Fruit fly (Drosophila melanogaster) whole organism, adult: ENCODE data around the gene CG12236.

ENCODE experiments used
- CG11617 ChIP-seq: fragments of 200-800 bp; sonication (Bioruptor generic); optimal IDR thresholded peaks from 2 replicates; lab custom pipeline; 2017; ENCODE audit warnings: mild to moderate bottlenecking, missing biosample characterization, missing genetic modification reagents, missing genetic modification characterization
- CG12768 ChIP-seq: fragments of 200-800 bp; sonication (Bioruptor generic); optimal IDR thresholded peaks from 2 replicates; lab custom pipeline; 2017; ENCODE audit warnings: missing biosample characterization, missing genetic modification characterization, mild to moderate bottlenecking, moderate library complexity, missing genetic modification reagents
- CG14711 ChIP-seq: fragments of 200-800 bp; sonication (Bioruptor generic); optimal IDR thresholded peaks from 2 replicates; lab custom pipeline; 2018; ENCODE audit warnings: missing biosample characterization, mild to moderate bottlenecking, missing genetic modification characterization, moderate library complexity
- CG1620 ChIP-seq: fragments of 200-800 bp; sonication (Bioruptor generic); optimal IDR thresholded peaks from 2 replicates; lab custom pipeline; 2016; ENCODE audit warnings: missing biosample characterization, missing genetic modification characterization
- CG33017 ChIP-seq: fragments of 200-800 bp; sonication (Bioruptor generic); optimal IDR thresholded peaks from 2 replicates; lab custom pipeline; 2018; ENCODE audit warnings: missing biosample characterization, mild to moderate bottlenecking, missing genetic modification characterization, moderate library complexity
- CG5204 ChIP-seq: fragments of 200-800 bp; sonication (Bioruptor generic); optimal IDR thresholded peaks from 2 replicates; lab custom pipeline; 2016; ENCODE audit warnings: missing biosample characterization, missing genetic modification characterization
- CG7045 ChIP-seq: fragments of 200-800 bp; sonication (Bioruptor generic); optimal IDR thresholded peaks from 2 replicates; lab custom pipeline; 2017; ENCODE audit warnings: missing biosample characterization, mild to moderate bottlenecking, missing genetic modification characterization
- CG7101 ChIP-seq: fragments of 200-800 bp; sonication (Bioruptor generic); optimal IDR thresholded peaks from 2 replicates; lab custom pipeline; 2018; ENCODE audit warnings: missing biosample characterization, mild to moderate bottlenecking, missing genetic modification characterization, moderate library complexity
- Clk ChIP-seq: fragments of 200-800 bp; sonication (Bioruptor generic); optimal IDR thresholded peaks from 2 replicates; lab custom pipeline; 2017; ENCODE audit warnings: missing biosample characterization, missing genetic modification characterization
- Crg-1 ChIP-seq: fragments of 200-800 bp; sonication (Bioruptor generic); optimal IDR thresholded peaks from 2 replicates; lab custom pipeline; 2016; ENCODE audit warnings: missing biosample characterization, missing genetic modification characterization
- Hr96 ChIP-seq: fragments of 200-800 bp; sonication (Bioruptor generic); optimal IDR thresholded peaks from 2 replicates; lab custom pipeline; 2016; ENCODE audit warnings: missing biosample characterization, missing genetic modification characterization
- Mnt ChIP-seq: fragments of 200-800 bp; sonication (Bioruptor generic); optimal IDR thresholded peaks from 2 replicates; lab custom pipeline; 2016; ENCODE audit warnings: missing biosample characterization, mild to moderate bottlenecking, missing genetic modification characterization
- bab1 ChIP-seq: fragments of 200-800 bp; sonication (Bioruptor generic); optimal IDR thresholded peaks from 3 replicates; lab custom pipeline; 2019; ENCODE audit warnings: missing biosample characterization, mild to moderate bottlenecking, missing genetic modification characterization, moderate library complexity
- cic ChIP-seq: fragments of 200-800 bp; sonication (Bioruptor generic); optimal IDR thresholded peaks from 2 replicates; lab custom pipeline; 2017; ENCODE audit warnings: missing biosample characterization, mild to moderate bottlenecking, missing genetic modification characterization, moderate library complexity
- cnc ChIP-seq, 2 experiments: fragments of >200 bp; optimal IDR thresholded peaks; 2 replicates each; lab custom pipeline; 2017
- kay ChIP-seq: fragments of 200-800 bp; sonication (Bioruptor generic); peaks from one replicate; lab custom pipeline; 2016; ENCODE audit warnings: missing biosample characterization, missing genetic modification characterization, borderline replicate concordance
- ovo ChIP-seq: fragments of 200-800 bp; sonication (Bioruptor generic); optimal IDR thresholded peaks from 2 replicates; lab custom pipeline; 2016; ENCODE audit warnings: missing biosample characterization, missing genetic modification characterization
- pad ChIP-seq: fragments of 200-800 bp; sonication (Bioruptor generic); optimal IDR thresholded peaks from 3 replicates; lab custom pipeline; 2017; ENCODE audit warnings: missing biosample characterization, missing genetic modification characterization, mild to moderate bottlenecking, moderate library complexity, missing genetic modification reagents
- tj ChIP-seq: fragments of 200-800 bp; sonication (Bioruptor generic); optimal IDR thresholded peaks from 3 replicates; lab custom pipeline; 2017; ENCODE audit warnings: missing biosample characterization, mild to moderate bottlenecking, missing genetic modification characterization, moderate library complexity
- toe ChIP-seq: fragments of 200-800 bp; sonication (Bioruptor generic); optimal IDR thresholded peaks from 2 replicates; lab custom pipeline; 2016; ENCODE audit warnings: missing biosample characterization, missing genetic modification characterization

Gene CG12236

dm6 chrX:5916494-5917309, 8.8 kb downstream of the CG12236 start, which contains the start of the genes Shmt and CG3726:
Gene Shmt, minus strand, starts transcription at chrX:5916797.
Gene CG3726, plus strand, starts transcription at chrX:5917097.
- TF ChIP-seq Mnt (peak; percentile 21), CG1620 (GFP tag; lab: Kevin White, UChicago) (peak; percentile 40), pad (GFP tag; lab: Kevin White, UChicago) (peak; percentile 20), bab1 (GFP tag; lab: Kevin White, UChicago) (peak; percentile 52), Crg-1 (GFP tag; lab: Kevin White, UChicago) (peak; percentile 56), kay (no peak), CG33017 (tag; lab: Kevin White, UChicago) (no peak), ovo (GFP tag; lab: Kevin White, UChicago) (no peak), CG12768 (GFP tag; lab: Kevin White, UChicago) (no peak), CG7101 (tag; lab: Kevin White, UChicago) (peak; percentile 47), Hr96 (no peak), Clk (GFP tag; lab: Kevin White, UChicago) (no peak), CG14711 (tag; lab: Kevin White, UChicago) (no peak), CG5204 (no peak), cnc (optimal IDR thresholded peaks at IDR 0.05; lab: Kevin White, UChicago) (no peak), CG7045 (GFP tag; lab: Kevin White, UChicago) (no peak), tj (GFP tag; lab: Kevin White, UChicago) (no peak), cic (GFP tag; lab: Kevin White, UChicago) (peak; percentile 23), CG11617 (GFP tag; lab: Kevin White, UChicago) (no peak), toe (GFP tag; lab: Kevin White, UChicago) (no peak)

- TF ChIP-seq CG1620 (GFP tag; lab: Kevin White, UChicago) = no peak
- peak; percentile 91 for TF ChIP-seq tj (GFP tag; lab: Kevin White, UChicago)
Measured at dm6 chrX:5917310-5917988, 9.5 kb downstream of the CG12236 start.

dm6 chrX:5918499-5919126, 10.7 kb downstream of the CG12236 start:
- TF ChIP-seq ovo (GFP tag; lab: Kevin White, UChicago) (peak; percentile 38), CG14711 (tag; lab: Kevin White, UChicago) (peak; percentile 96), kay (peak; percentile 96), cnc (optimal IDR thresholded peaks at IDR 0.05; lab: Kevin White, UChicago) (no peak), Mnt (peak; percentile 94), bab1 (GFP tag; lab: Kevin White, UChicago) (peak; percentile 91), toe (GFP tag; lab: Kevin White, UChicago) (peak; percentile 88), Crg-1 (GFP tag; lab: Kevin White, UChicago) (peak; percentile 98), CG7045 (GFP tag; lab: Kevin White, UChicago) (peak; percentile 92), pad (GFP tag; lab: Kevin White, UChicago) (peak; percentile 94), cic (GFP tag; lab: Kevin White, UChicago) (peak; percentile 90), Hr96 (peak; percentile 97), CG11617 (GFP tag; lab: Kevin White, UChicago) (peak; percentile 94), CG1620 (GFP tag; lab: Kevin White, UChicago) (peak; percentile 94), tj (GFP tag; lab: Kevin White, UChicago) (peak; percentile 81), Clk (GFP tag; lab: Kevin White, UChicago) (peak; percentile 81), CG5204 (peak; percentile 88), CG12768 (GFP tag; lab: Kevin White, UChicago) (peak; percentile 96), CG7101 (tag; lab: Kevin White, UChicago) (peak; percentile 99), CG33017 (tag; lab: Kevin White, UChicago) (peak; percentile 96)

- TF ChIP-seq Crg-1 (GFP tag; lab: Kevin White, UChicago) (no peak), CG7045 (GFP tag; lab: Kevin White, UChicago) (no peak), CG5204 (peak; percentile 45), cnc (optimal IDR thresholded peaks at IDR 0.05; lab: Kevin White, UChicago) (no peak), CG1620 (GFP tag; lab: Kevin White, UChicago) (no peak), cic (GFP tag; lab: Kevin White, UChicago) (peak; percentile 67), CG11617 (GFP tag; lab: Kevin White, UChicago) (peak; percentile 69), Hr96 (no peak), CG7101 (tag; lab: Kevin White, UChicago) (peak; percentile 69), bab1 (GFP tag; lab: Kevin White, UChicago) (no peak), CG33017 (tag; lab: Kevin White, UChicago) (peak; percentile 31), Clk (GFP tag; lab: Kevin White, UChicago) (no peak), toe (GFP tag; lab: Kevin White, UChicago) (no peak), ovo (GFP tag; lab: Kevin White, UChicago) (no peak), CG14711 (tag; lab: Kevin White, UChicago) (peak; percentile 35), CG12768 (GFP tag; lab: Kevin White, UChicago) (no peak), pad (GFP tag; lab: Kevin White, UChicago) (peak; percentile 3), Mnt (peak; percentile 49), kay (peak; percentile 44), tj (GFP tag; lab: Kevin White, UChicago) (peak; percentile 55)
Measured at dm6 chrX:5920932-5921331, 13.0 kb downstream of the CG12236 start.
